Fruit fly (Drosophila melanogaster) whole organism, embryonic: Measurements from ENCODE around the gene mora.

Experiments
- Asciz ChIP-seq: fragments of 200-800 bp; sonication (Bioruptor generic); optimal IDR thresholded peaks from 2 replicates; lab custom pipeline; 2017; ENCODE audit warnings: missing biosample characterization, mild to moderate bottlenecking, missing genetic modification characterization, missing genetic modification reagents
- Bdp1 ChIP-seq: fragments of 200-800 bp; sonication (Bioruptor generic); optimal IDR thresholded peaks from 3 replicates; lab custom pipeline; 2016; ENCODE audit warnings: missing biosample characterization, missing genetic modification characterization
- CG12659 ChIP-seq: fragments of 200-800 bp; sonication (Bioruptor generic); optimal IDR thresholded peaks from 3 replicates; lab custom pipeline; 2017; ENCODE audit warnings: mild to moderate bottlenecking, missing biosample characterization, missing genetic modification reagents, missing genetic modification characterization
- CG12942 ChIP-seq: fragments of 200-800 bp; sonication (Bioruptor generic); optimal IDR thresholded peaks from 3 replicates; lab custom pipeline; 2016; ENCODE audit warnings: missing biosample characterization, missing genetic modification characterization
- CG13624 ChIP-seq: fragments of 200-800 bp; sonication (Bioruptor generic); optimal IDR thresholded peaks from 2 replicates; lab custom pipeline; 2016; ENCODE audit warnings: missing biosample characterization, missing genetic modification characterization
- CG13894 ChIP-seq: fragments of 200-800 bp; sonication (Bioruptor generic); optimal IDR thresholded peaks from 3 replicates; lab custom pipeline; 2018; ENCODE audit warnings: missing biosample characterization, mild to moderate bottlenecking, missing genetic modification characterization, moderate library complexity
- CG15011 ChIP-seq: fragments of 200-800 bp; sonication (Bioruptor generic); optimal IDR thresholded peaks from 3 replicates; lab custom pipeline; 2018; ENCODE audit warnings: missing biosample characterization, mild to moderate bottlenecking, missing genetic modification characterization
- CG1647 ChIP-seq: fragments of 200-800 bp; sonication (Bioruptor generic); optimal IDR thresholded peaks from 3 replicates; lab custom pipeline; 2016; ENCODE audit warnings: missing biosample characterization, missing genetic modification characterization
- CG17361 ChIP-seq: fragments of 200-800 bp; sonication (Bioruptor generic); IDR thresholded peaks from 3 replicates; pipeline ENCODE4 v1.3.6; 2022; ENCODE audit warnings: missing biosample characterization, missing genetic modification characterization
- CG3726 ChIP-seq: fragments of 200-800 bp; sonication (Bioruptor generic); IDR thresholded peaks from 3 replicates; pipeline ENCODE4, ENCODE4 v1.3.6; 2022; ENCODE audit warnings: missing biosample characterization, missing genetic modification characterization
- CG3995 ChIP-seq: fragments of 200-800 bp; sonication (Bioruptor generic); optimal IDR thresholded peaks from 3 replicates; lab custom pipeline; 2016; ENCODE audit warnings: missing biosample characterization, missing genetic modification characterization
- CG42726 ChIP-seq: fragments of 200-800 bp; sonication (Bioruptor generic); IDR thresholded peaks from 2 replicates; pipeline ENCODE4 v1.3.6; 2022; ENCODE audit warnings: missing biosample characterization, missing genetic modification characterization; ENCODE audit not compliant: partially characterized antibody
- CG4820 ChIP-seq: fragments of 200-800 bp; sonication (Bioruptor generic); optimal IDR thresholded peaks from 3 replicates; lab custom pipeline; 2016; ENCODE audit warnings: missing biosample characterization, missing genetic modification characterization
- CG4854 ChIP-seq: fragments of 200-800 bp; sonication (Bioruptor generic); optimal IDR thresholded peaks from 2 replicates; lab custom pipeline; 2016; ENCODE audit warnings: missing biosample characterization, missing genetic modification characterization, inconsistent platforms
- CG6654 ChIP-seq: fragments of 200-800 bp; sonication (Bioruptor generic); optimal IDR thresholded peaks from 2 replicates; lab custom pipeline; 2017; ENCODE audit warnings: missing biosample characterization, mild to moderate bottlenecking, missing genetic modification characterization
- CG8089 ChIP-seq: fragments of 200-800 bp; sonication (Bioruptor generic); optimal IDR thresholded peaks from 3 replicates; lab custom pipeline; 2016; ENCODE audit warnings: missing biosample characterization, missing genetic modification characterization
- CG8478 ChIP-seq: fragments of >200 bp; optimal IDR thresholded peaks from 2 replicates; lab custom pipeline; 2018
- D ChIP-seq, 2 experiments: fragments of 200-800 bp in 1 of 2; fragments of >200 bp in 1 of 2; sonication (Bioruptor generic) in 1 of 2; optimal IDR thresholded peaks; 2 replicates in 1 of 2; 3 replicates in 1 of 2; lab custom pipeline; 2017; ENCODE audit warnings: mild to moderate bottlenecking in 1 of 2, missing biosample characterization in 1 of 2, missing genetic modification characterization in 1 of 2, missing genetic modification reagents in 1 of 2
- Ets97D ChIP-seq: fragments of 200-800 bp; sonication (Bioruptor generic); optimal IDR thresholded peaks from 3 replicates; lab custom pipeline; 2016; ENCODE audit warnings: missing biosample characterization, missing genetic modification characterization
- GATAe ChIP-seq: fragments of 200-800 bp; sonication (Bioruptor generic); conservative IDR thresholded peaks from 2 replicates; pipeline ENCODE4 v1.3.6; 2022; ENCODE audit warnings: missing biosample characterization, missing genetic modification characterization
- H2.0 ChIP-seq: fragments of 200-800 bp; sonication (Bioruptor generic); IDR thresholded peaks from 2 replicates; pipeline ENCODE4 v1.3.6; 2022; ENCODE audit warnings: missing biosample characterization, missing genetic modification characterization
- HLH54F ChIP-seq: fragments of 200-800 bp; sonication (Bioruptor generic); optimal IDR thresholded peaks from 3 replicates; lab custom pipeline; 2016; ENCODE audit warnings: missing biosample characterization, missing genetic modification characterization
- Max ChIP-seq: fragments of 200-800 bp; sonication (Bioruptor generic); optimal IDR thresholded peaks from 2 replicates; lab custom pipeline; 2016; ENCODE audit warnings: missing biosample characterization, mild to moderate bottlenecking, missing genetic modification characterization
- Oaz ChIP-seq: fragments of 200-800 bp; sonication (Bioruptor generic); IDR thresholded peaks from 2 replicates; pipeline ENCODE4 v1.3.6; 2022; ENCODE audit warnings: missing biosample characterization, missing genetic modification characterization
- Pdp1 ChIP-seq, 2 experiments: fragments of 200-800 bp; sonication (Bioruptor generic); optimal IDR thresholded peaks; 3 replicates each; lab custom pipeline; 2016; ENCODE audit warnings: missing biosample characterization in 2 of 2, missing genetic modification characterization in 2 of 2, mild to moderate bottlenecking in 1 of 2, moderate library complexity in 1 of 2
- Ptx1 ChIP-seq: fragments of 200-800 bp; sonication (Bioruptor generic); IDR thresholded peaks from 2 replicates; pipeline ENCODE4 v1.3.6; 2022; ENCODE audit warnings: missing biosample characterization, missing genetic modification characterization
- Scr ChIP-seq: fragments of 200-800 bp; sonication (Bioruptor generic); IDR thresholded peaks from 2 replicates; pipeline ENCODE4 v1.3.6; 2022; ENCODE audit warnings: missing biosample characterization, missing genetic modification characterization; ENCODE audit not compliant: partially characterized antibody
- aop ChIP-seq: fragments of 200-800 bp; sonication (Bioruptor generic); IDR thresholded peaks from 2 replicates; pipeline ENCODE4 v1.3.6; 2022; ENCODE audit warnings: missing biosample characterization, missing genetic modification characterization
- bowl ChIP-seq: fragments of 200-800 bp; sonication (Bioruptor generic); IDR thresholded peaks from 2 replicates; pipeline ENCODE4 v1.3.6; 2022; ENCODE audit warnings: missing biosample characterization, missing genetic modification characterization
- chinmo ChIP-seq: fragments of 200-800 bp; sonication (Bioruptor generic); IDR thresholded peaks from 4 replicates; pipeline ENCODE4 v1.3.6; 2022; ENCODE audit warnings: missing biosample characterization, missing genetic modification characterization; ENCODE audit not compliant: partially characterized antibody
- cwo ChIP-seq: fragments of 200-800 bp; sonication (Bioruptor generic); optimal IDR thresholded peaks from 3 replicates; lab custom pipeline; 2017; ENCODE audit warnings: missing biosample characterization, missing genetic modification characterization, mild to moderate bottlenecking, moderate library complexity, missing genetic modification reagents
- dimm ChIP-seq: fragments of 200-800 bp; sonication (Bioruptor generic); IDR thresholded peaks from 2 replicates; pipeline ENCODE4 v1.3.6; 2022; ENCODE audit warnings: missing biosample characterization, missing genetic modification characterization
- dmrt11E ChIP-seq: fragments of 200-800 bp; sonication (Bioruptor generic); optimal IDR thresholded peaks from 3 replicates; lab custom pipeline; 2018; ENCODE audit warnings: missing biosample characterization, mild to moderate bottlenecking, missing genetic modification characterization, moderate library complexity
- gcm ChIP-seq: fragments of 200-800 bp; sonication (Bioruptor generic); optimal IDR thresholded peaks from 2 replicates; lab custom pipeline; 2019; ENCODE audit warnings: missing biosample characterization, mild to moderate bottlenecking, missing genetic modification characterization, moderate library complexity
- gem ChIP-seq: fragments of 200-800 bp; sonication (Bioruptor generic); optimal IDR thresholded peaks from 2 replicates; lab custom pipeline; 2019; ENCODE audit warnings: missing biosample characterization, mild to moderate bottlenecking, missing genetic modification characterization, moderate library complexity
- lola ChIP-seq, 3 experiments: fragments of >200 bp in 2 of 3; fragments of 200-800 bp in 1 of 3; sonication (Bioruptor generic) in 1 of 3; optimal IDR thresholded peaks; 2 replicates each; lab custom pipeline; 2017 to 2019; ENCODE audit warnings: missing biosample characterization in 3 of 3, missing genetic modification characterization in 3 of 3, mild to moderate bottlenecking in 1 of 3, moderate library complexity in 1 of 3
- lov ChIP-seq, 2 experiments: fragments of 200-800 bp in 1 of 2; fragments of >200 bp in 1 of 2; sonication (Bioruptor generic) in 1 of 2; IDR thresholded peaks in 1 of 2; optimal IDR thresholded peaks in 1 of 2; 2 replicates in 1 of 2; 3 replicates in 1 of 2; pipeline versions ENCODE4 v1.3.6 to Lab custom; 2017 to 2022; ENCODE audit warnings: missing biosample characterization in 1 of 2, missing genetic modification characterization in 1 of 2
- mam ChIP-seq: fragments of 200-800 bp; sonication (Bioruptor generic); optimal IDR thresholded peaks from 3 replicates; lab custom pipeline; 2016; ENCODE audit warnings: missing biosample characterization, missing genetic modification characterization
- nerfin-1 ChIP-seq: fragments of 200-800 bp; sonication (Bioruptor generic); optimal IDR thresholded peaks from 3 replicates; lab custom pipeline; 2019; ENCODE audit warnings: missing biosample characterization, mild to moderate bottlenecking, missing genetic modification characterization, moderate library complexity
- nmo ChIP-seq: fragments of 200-800 bp; sonication (Bioruptor generic); optimal IDR thresholded peaks from 2 replicates; lab custom pipeline; 2018; ENCODE audit warnings: missing biosample characterization, mild to moderate bottlenecking, missing genetic modification characterization, moderate library complexity
- nom ChIP-seq: fragments of 200-800 bp; sonication (Bioruptor generic); optimal IDR thresholded peaks from 2 replicates; lab custom pipeline; 2017; ENCODE audit warnings: missing biosample characterization, missing genetic modification characterization, mild to moderate bottlenecking, moderate library complexity, missing genetic modification reagents
- run ChIP-seq: fragments of 200-800 bp; sonication (Bioruptor generic); optimal IDR thresholded peaks from 3 replicates; lab custom pipeline; 2018; ENCODE audit warnings: missing biosample characterization, mild to moderate bottlenecking, missing genetic modification characterization

mora gene

dm6 chr3R:24138478-24139455 is 47.4 kb upstream of the mora start (continued):
- peak; percentile 34 for TF ChIP-seq Asciz (GFP tag; lab: Kevin White, UChicago)
- TF ChIP-seq dimm (GFP tag; lab: Robert Waterston, UW): no peak

dm6 chr3R:24139646-24140130 is 46.5 kb upstream of the mora start:
- TF ChIP-seq CG8478 (lab: Kevin White, UChicago): no peak
- no peak for TF ChIP-seq H2.0
- TF ChIP-seq Max (GFP tag; lab: Kevin White, UChicago): no peak
- no peak for TF ChIP-seq D (optimal IDR thresholded peaks at IDR 0.05; lab: Kevin White, UChicago)
- no peak for TF ChIP-seq D (GFP tag; optimal IDR thresholded peaks at IDR 0.05; lab: Kevin White, UChicago)
- no peak for TF ChIP-seq Ets97D (GFP tag; lab: Kevin White, UChicago)
- TF ChIP-seq CG12659 (GFP tag; lab: Kevin White, UChicago): no peak
- no peak for TF ChIP-seq nom (GFP tag; lab: Kevin White, UChicago)
- TF ChIP-seq Scr (GFP tag; lab: Robert Waterston, UW): no peak
- no peak for TF ChIP-seq run (tag; lab: Kevin White, UChicago)
- no peak for TF ChIP-seq CG15011 (GFP tag; lab: Kevin White, UChicago)
- no peak for TF ChIP-seq gem (tag; lab: Kevin White, UChicago)
- no peak for TF ChIP-seq CG12942 (GFP tag; lab: Kevin White, UChicago)
- no peak for TF ChIP-seq CG42726
- no peak for TF ChIP-seq CG4820 (GFP tag; lab: Kevin White, UChicago)
- no peak for TF ChIP-seq bowl
- TF ChIP-seq lov (optimal IDR thresholded peaks at IDR 0.05; lab: Kevin White, UChicago): no peak
- no peak for TF ChIP-seq lov (GFP tag; IDR thresholded peaks at IDR 0.05; lab: Robert Waterston, UW)
- no peak for TF ChIP-seq CG13894 (tag; lab: Kevin White, UChicago)
- TF ChIP-seq CG4854 (GFP tag; lab: Kevin White, UChicago): no peak
- TF ChIP-seq CG13624 (GFP tag; lab: Kevin White, UChicago): no peak

dm6 chr3R:24141013-24141592 is 45.1 kb upstream of the mora start, which contains the start of gene Kal1:
Gene Kal1, plus strand, starts transcription at chr3R:24141395.
- TF ChIP-seq CG3726: peak; percentile 81
- TF ChIP-seq nmo: peak; percentile 96
- TF ChIP-seq dmrt11E (tag; lab: Kevin White, UChicago): peak; percentile 93
- peak; percentile 91 for TF ChIP-seq nerfin-1 (tag; lab: Kevin White, UChicago)
- TF ChIP-seq Bdp1: no peak
- peak; percentile 19 to 71 for TF ChIP-seq Pdp1 (GFP tag; optimal IDR thresholded peaks at IDR 0.05; lab: Kevin White, UChicago)
- TF ChIP-seq CG1647 (GFP tag; lab: Kevin White, UChicago): no peak
- peak; percentile 92 for TF ChIP-seq CG12659 (GFP tag; lab: Kevin White, UChicago)
- peak; percentile 84 for TF ChIP-seq Oaz
- 0 out of 4 replicates have a peak, but pooled peaks have one; percentile 44 for TF ChIP-seq chinmo (GFP tag; lab: Robert Waterston, UW)
- TF ChIP-seq gcm: peak; percentile 95
- peak in 1 of 3 experiments; percentile 90 for TF ChIP-seq lola (GFP tag; optimal IDR thresholded peaks at IDR 0.05; lab: Kevin White, UChicago)
- TF ChIP-seq CG3995: peak; percentile 25
- TF ChIP-seq Ptx1 (GFP tag; lab: Robert Waterston, UW): peak; percentile 93
- TF ChIP-seq CG17361: peak; percentile 90
- TF ChIP-seq CG42726: no peak
- TF ChIP-seq CG8089 (GFP tag; lab: Kevin White, UChicago): no peak
- TF ChIP-seq CG13894 (tag; lab: Kevin White, UChicago): no peak
- TF ChIP-seq GATAe (GFP tag; lab: Robert Waterston, UW): 0 out of 2 replicates have a peak, but pooled peaks have one; percentile 20
- TF ChIP-seq mam (GFP tag; lab: Kevin White, UChicago): no peak
- 0 out of 2 replicates have a peak, but pooled peaks have one; percentile 28 for TF ChIP-seq aop
- TF ChIP-seq cwo (GFP tag; lab: Kevin White, UChicago): peak; percentile 82
- TF ChIP-seq CG6654 (GFP tag; lab: Kevin White, UChicago): peak; percentile 73
- no peak for TF ChIP-seq HLH54F (GFP tag; lab: Kevin White, UChicago)
